Fruit fly (Drosophila melanogaster) whole organism, wandering third instar larva: ENCODE data around the gene Met.
A peak's percentile ranks its signal among the peaks of the same experiment; 100 is the strongest.

Source experiments
- Abd-B ChIP-seq: fragments of >200 bp; optimal IDR thresholded peaks from 2 replicates; lab custom pipeline; 2017; ENCODE audit warnings: missing biosample characterization, missing genetic modification characterization
- CG32264 ChIP-seq: fragments of 200-800 bp; sonication (Bioruptor generic); optimal IDR thresholded peaks from 2 replicates; lab custom pipeline; 2016; ENCODE audit warnings: missing biosample characterization, missing genetic modification characterization
- CG9705 ChIP-seq: fragments of 200-800 bp; sonication (Bioruptor generic); optimal IDR thresholded peaks from 2 replicates; lab custom pipeline; 2018; ENCODE audit warnings: missing biosample characterization, mild to moderate bottlenecking, missing genetic modification characterization
- CrebA ChIP-seq: fragments of 200-800 bp; sonication (Bioruptor generic); optimal IDR thresholded peaks from 2 replicates; lab custom pipeline; 2016; ENCODE audit warnings: missing biosample characterization, mild to moderate bottlenecking, missing genetic modification characterization, borderline replicate concordance
- Dfd ChIP-seq: fragments of >200 bp; optimal IDR thresholded peaks from 2 replicates; lab custom pipeline; 2017; ENCODE audit warnings: missing biosample characterization, missing genetic modification characterization
- Dif ChIP-seq: fragments of 200-275, 200-300 bp; sonication (Bioruptor generic); optimal IDR thresholded peaks from 2 replicates; lab custom pipeline; 2018; ENCODE audit warnings: missing biosample characterization, missing genetic modification characterization; ENCODE audit not compliant: partially characterized antibody
- GATAd ChIP-seq: sonication (Bioruptor generic); optimal IDR thresholded peaks from 2 replicates; lab custom pipeline; 2016; ENCODE audit warnings: missing biosample characterization, missing genetic modification characterization
- HLH106 ChIP-seq: fragments of 200-800 bp; optimal IDR thresholded peaks from 3 replicates; lab custom pipeline; 2019; ENCODE audit warnings: missing biosample characterization, mild to moderate bottlenecking, missing genetic modification characterization, moderate library complexity
- Hnf4 ChIP-seq: fragments of 200-800 bp; sonication (Bioruptor generic); optimal IDR thresholded peaks from 2 replicates; lab custom pipeline; 2016; ENCODE audit warnings: missing biosample characterization, mild to moderate bottlenecking, missing genetic modification characterization
- Hr78 ChIP-seq: fragments of >200 bp; optimal IDR thresholded peaks from 2 replicates; lab custom pipeline; 2017; ENCODE audit warnings: missing biosample characterization, missing genetic modification characterization
- Hr83 ChIP-seq: fragments of 200-300 bp; sonication (Bioruptor generic); optimal IDR thresholded peaks from 2 replicates; lab custom pipeline; 2016; ENCODE audit warnings: missing biosample characterization, mild to moderate bottlenecking, missing genetic modification characterization, moderate library complexity; ENCODE audit not compliant: poor library complexity, severe bottlenecking
- Jra ChIP-seq: sonication (Bioruptor generic); optimal IDR thresholded peaks from 2 replicates; lab custom pipeline; 2016; ENCODE audit warnings: missing biosample characterization, missing genetic modification characterization
- Mio ChIP-seq: sonication (Bioruptor generic); optimal IDR thresholded peaks from 2 replicates; lab custom pipeline; 2016; ENCODE audit warnings: missing biosample characterization, missing genetic modification characterization
- Myc ChIP-seq: fragments of >200 bp; optimal IDR thresholded peaks from 2 replicates; lab custom pipeline; 2017
- N ChIP-seq: fragments of >200 bp; optimal IDR thresholded peaks from 2 replicates; lab custom pipeline; 2018; ENCODE audit warnings: missing biosample characterization, missing external identifiers, missing genetic modification characterization
- OdsH ChIP-seq: fragments of 200-800 bp; sonication (Bioruptor generic); optimal IDR thresholded peaks from 2 replicates; lab custom pipeline; 2016; ENCODE audit warnings: missing biosample characterization, mild to moderate bottlenecking, missing genetic modification characterization
- Rel ChIP-seq, 2 experiments: fragments of 200-800 bp; sonication (Bioruptor generic) in 1 of 2; optimal IDR thresholded peaks; 2 replicates in 1 of 2; 3 replicates in 1 of 2; lab custom pipeline; 2016 to 2019; ENCODE audit warnings: mild to moderate bottlenecking in 2 of 2, missing biosample characterization in 2 of 2, missing genetic modification characterization in 2 of 2, moderate library complexity in 1 of 2
- Sp1 ChIP-seq: fragments of 200-800 bp; sonication (Bioruptor generic); optimal IDR thresholded peaks from 3 replicates; lab custom pipeline; 2019; ENCODE audit warnings: missing biosample characterization, mild to moderate bottlenecking, missing genetic modification characterization, moderate library complexity
- Vsx2 ChIP-seq: fragments of 200-300, 225-300 bp; sonication (Bioruptor generic); optimal IDR thresholded peaks from 2 replicates; lab custom pipeline; 2018; ENCODE audit warnings: missing biosample characterization, missing genetic modification characterization; ENCODE audit not compliant: partially characterized antibody
- br ChIP-seq: fragments of 200-800 bp; sonication (Bioruptor generic); optimal IDR thresholded peaks from 2 replicates; lab custom pipeline; 2016; ENCODE audit warnings: missing biosample characterization, missing genetic modification characterization
- brk ChIP-seq: fragments of 200-800 bp; sonication (Bioruptor generic); optimal IDR thresholded peaks from 2 replicates; lab custom pipeline; 2016; ENCODE audit warnings: missing biosample characterization, mild to moderate bottlenecking, missing genetic modification characterization
- dl ChIP-seq, 2 experiments: fragments of 175-275, 200-275 bp in 1 of 2; fragments of 200-275 bp in 1 of 2; sonication (Bioruptor generic); optimal IDR thresholded peaks; lab custom pipeline; 2018; ENCODE audit warnings: mild to moderate bottlenecking in 2 of 2, missing biosample characterization in 2 of 2, missing genetic modification characterization in 2 of 2, moderate library complexity in 2 of 2; ENCODE audit not compliant: partially characterized antibody in 2 of 2, insufficient read depth in 1 of 2
- dmrt93B ChIP-seq: fragments of 200-800 bp; sonication (Bioruptor generic); optimal IDR thresholded peaks from 2 replicates; lab custom pipeline; 2018; ENCODE audit warnings: missing biosample characterization, mild to moderate bottlenecking, missing genetic modification characterization
- dsf ChIP-seq: sonication (Bioruptor generic); optimal IDR thresholded peaks from 2 replicates; lab custom pipeline; 2016; ENCODE audit warnings: missing biosample characterization, missing genetic modification characterization, borderline replicate concordance
- ey ChIP-seq: fragments of 200-800 bp; sonication (Bioruptor generic); optimal IDR thresholded peaks from 2 replicates; lab custom pipeline; 2016; ENCODE audit warnings: missing biosample characterization, missing genetic modification characterization
- foxo ChIP-seq, 2 experiments: fragments of 200-800 bp; sonication (Bioruptor generic); optimal IDR thresholded peaks; 2 replicates in 1 of 2; 3 replicates in 1 of 2; lab custom pipeline; 2016 to 2017; ENCODE audit warnings: missing biosample characterization in 2 of 2, missing genetic modification characterization in 2 of 2
- fru ChIP-seq: fragments of 200-800 bp; sonication (Bioruptor generic); optimal IDR thresholded peaks from 3 replicates; lab custom pipeline; 2016; ENCODE audit warnings: missing biosample characterization, mild to moderate bottlenecking, missing genetic modification characterization
- h ChIP-seq: fragments of 200-800 bp; sonication (Bioruptor generic); optimal IDR thresholded peaks from 3 replicates; lab custom pipeline; 2016; ENCODE audit warnings: missing biosample characterization, mild to moderate bottlenecking, missing genetic modification characterization
- jim ChIP-seq: fragments of 175-275, 200-325 bp; sonication (Bioruptor generic); optimal IDR thresholded peaks from 2 replicates; lab custom pipeline; 2016; ENCODE audit warnings: missing biosample characterization, mild to moderate bottlenecking, missing genetic modification characterization
- lola ChIP-seq: fragments of >200 bp; optimal IDR thresholded peaks from 2 replicates; lab custom pipeline; 2017; ENCODE audit warnings: missing biosample characterization, missing genetic modification characterization
- pan ChIP-seq: fragments of >200 bp; optimal IDR thresholded peaks from 2 replicates; lab custom pipeline; 2017
- psq ChIP-seq: fragments of 200-800 bp; sonication (Bioruptor generic); optimal IDR thresholded peaks from 3 replicates; lab custom pipeline; 2017; ENCODE audit warnings: missing biosample characterization, mild to moderate bottlenecking, missing genetic modification characterization, moderate library complexity
- rgr ChIP-seq: fragments of 200-800 bp; sonication (Bioruptor generic); optimal IDR thresholded peaks from 3 replicates; lab custom pipeline; 2016; ENCODE audit warnings: missing biosample characterization, mild to moderate bottlenecking, missing genetic modification characterization
- sage ChIP-seq: fragments of 200-800 bp; sonication (Bioruptor generic); optimal IDR thresholded peaks from 2 replicates; lab custom pipeline; 2016; ENCODE audit warnings: missing biosample characterization, mild to moderate bottlenecking, missing genetic modification characterization
- sv ChIP-seq: fragments of 200-800 bp; sonication (Bioruptor generic); optimal IDR thresholded peaks from 3 replicates; lab custom pipeline; 2016; ENCODE audit warnings: missing biosample characterization, missing genetic modification characterization
- tai ChIP-seq: sonication (Bioruptor generic); optimal IDR thresholded peaks from 2 replicates; lab custom pipeline; 2016; ENCODE audit warnings: missing biosample characterization, missing genetic modification characterization
- usp ChIP-seq: fragments of >200 bp; optimal IDR thresholded peaks from 2 replicates; lab custom pipeline; 2017; ENCODE audit warnings: missing biosample characterization, missing genetic modification characterization
- woc ChIP-seq: sonication (Bioruptor generic); optimal IDR thresholded peaks from 2 replicates; lab custom pipeline; 2016; ENCODE audit warnings: missing biosample characterization, mild to moderate bottlenecking, missing genetic modification characterization

The Met gene

DNA sequence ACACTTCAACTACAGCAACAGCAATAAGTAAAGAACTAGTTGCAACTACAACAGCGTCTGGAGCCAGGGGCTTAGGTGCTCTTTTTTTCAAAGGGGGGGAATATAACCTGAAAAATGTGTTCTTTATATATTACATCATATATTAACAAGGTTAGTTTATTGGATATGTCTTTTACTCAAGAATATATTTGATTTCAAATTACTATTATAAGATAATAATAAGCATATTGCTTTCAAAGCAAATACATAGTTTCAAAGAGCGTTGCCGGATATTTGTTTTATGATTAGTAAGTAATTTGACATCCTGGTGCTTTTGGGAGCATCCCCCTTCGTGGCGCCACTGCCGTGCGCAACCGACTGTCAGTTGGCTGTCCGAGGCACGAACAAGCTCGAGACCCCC, 43.2 kb downstream of the Met start:
- TF ChIP-seq CG32264 (no peak), HLH106 (tag; lab: Kevin White, UChicago) (peak; percentile 37), sage (GFP tag; lab: Kevin White, UChicago) (no peak), Rel (GFP tag; optimal IDR thresholded peaks at IDR 0.05; lab: Kevin White, UChicago) (no peak), Rel (tag; optimal IDR thresholded peaks at IDR 0.05; lab: Kevin White, UChicago) (no peak), Mio (GFP tag; lab: Kevin White, UChicago) (no peak), jim (GFP tag; lab: Kevin White, UChicago) (no peak), Dfd (GFP tag; lab: Kevin White, UChicago) (no peak), dsf (GFP tag; lab: Kevin White, UChicago) (no peak), dl (GFP tag; optimal IDR thresholded peaks at IDR 0.05; lab: Kevin White, UChicago; ENCODE audit: insufficient read depth in 1 of 2, partially characterized antibody in 2 of 2) (no peak), GATAd (GFP tag; lab: Kevin White, UChicago) (no peak), foxo (GFP tag; optimal IDR thresholded peaks at IDR 0.05; lab: Kevin White, UChicago) (peak in 1 of 2 experiments; percentile 22), br (GFP tag; lab: Kevin White, UChicago) (no peak), ey (GFP tag; lab: Kevin White, UChicago) (no peak), CrebA (GFP tag; lab: Kevin White, UChicago) (no peak), psq (no peak), woc (GFP tag; lab: Kevin White, UChicago) (no peak), CG9705 (GFP tag; lab: Kevin White, UChicago) (no peak), brk (GFP tag; lab: Kevin White, UChicago) (no peak), tai (no peak), Vsx2 (GFP tag; lab: Kevin White, UChicago) (no peak), lola (no peak), Hnf4 (GFP tag; lab: Kevin White, UChicago) (no peak), dmrt93B (GFP tag; lab: Kevin White, UChicago) (no peak), usp (GFP tag; lab: Kevin White, UChicago) (no peak), Hr78 (GFP tag; lab: Kevin White, UChicago) (no peak), pan (no peak), fru (GFP tag; lab: Kevin White, UChicago) (peak; percentile 3), OdsH (GFP tag; lab: Kevin White, UChicago) (no peak), Myc (lab: Kevin White, UChicago) (no peak), Sp1 (GFP tag; lab: Kevin White, UChicago) (peak; percentile 6), rgr (no peak), N (GFP tag; lab: Kevin White, UChicago) (no peak), Abd-B (GFP tag; lab: Kevin White, UChicago) (no peak), sv (no peak), Dif (GFP tag; lab: Kevin White, UChicago) (no peak), Hr83 (GFP tag; lab: Kevin White, UChicago) (no peak), Jra (GFP tag; lab: Kevin White, UChicago) (no peak), h (peak; percentile 4)

DNA sequence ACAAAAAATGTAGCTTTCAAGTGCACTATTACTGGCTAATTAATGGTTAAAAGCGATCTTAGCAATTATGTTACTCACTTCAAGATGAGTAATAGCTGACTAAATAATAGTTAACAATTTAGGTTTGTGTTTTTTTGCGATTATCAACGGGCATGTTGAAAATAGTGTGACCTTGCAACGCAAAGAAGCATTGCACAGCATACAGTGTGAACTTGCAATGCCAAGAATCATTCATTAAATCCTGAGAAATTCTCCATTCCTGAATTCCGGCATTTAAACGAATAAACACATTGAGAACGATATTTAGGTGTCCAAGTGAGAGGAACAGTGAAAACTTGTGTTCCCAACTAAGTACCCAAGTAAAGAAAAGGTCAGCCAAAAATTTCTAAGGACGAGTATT, 43.7 kb downstream of the Met start:
- TF ChIP-seq fru (GFP tag; lab: Kevin White, UChicago) (no peak), CG32264 (no peak), Jra (GFP tag; lab: Kevin White, UChicago) (no peak), usp (GFP tag; lab: Kevin White, UChicago) (no peak), N (GFP tag; lab: Kevin White, UChicago) (no peak), sv (no peak), Sp1 (GFP tag; lab: Kevin White, UChicago) (no peak)

DNA sequence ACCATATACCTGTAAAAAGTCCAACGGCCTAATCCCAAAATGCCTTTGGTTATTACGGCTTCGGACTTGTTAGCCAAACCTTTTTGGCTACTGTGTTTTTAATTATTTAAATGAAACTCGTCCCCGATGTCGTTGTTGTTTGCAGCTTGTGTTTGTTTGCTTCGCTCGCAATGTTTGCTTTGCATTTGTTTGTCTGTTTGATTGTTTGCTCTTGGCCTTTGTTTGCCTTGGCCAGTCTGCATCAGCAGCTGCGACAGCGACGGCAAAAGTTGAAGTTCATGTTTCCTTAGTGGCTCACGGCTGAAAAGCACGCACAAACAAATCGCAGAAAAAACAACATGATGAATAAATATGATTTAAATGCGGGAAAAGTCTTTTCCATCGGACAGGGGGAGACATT, 44.6 kb downstream of the Met start:
- no peak for TF ChIP-seq CrebA (GFP tag; lab: Kevin White, UChicago)
- TF ChIP-seq h = peak; percentile 56
- no peak for TF ChIP-seq N (GFP tag; lab: Kevin White, UChicago)
- TF ChIP-seq Rel (GFP tag; optimal IDR thresholded peaks at IDR 0.05; lab: Kevin White, UChicago) = no peak
- TF ChIP-seq Rel (tag; optimal IDR thresholded peaks at IDR 0.05; lab: Kevin White, UChicago) = no peak
- TF ChIP-seq GATAd (GFP tag; lab: Kevin White, UChicago) = no peak
- TF ChIP-seq Mio (GFP tag; lab: Kevin White, UChicago) = no peak
- TF ChIP-seq OdsH (GFP tag; lab: Kevin White, UChicago) = peak; percentile 44
- no peak for TF ChIP-seq brk (GFP tag; lab: Kevin White, UChicago)
- TF ChIP-seq psq = peak; percentile 31
- TF ChIP-seq sage (GFP tag; lab: Kevin White, UChicago) = no peak
- no peak for TF ChIP-seq jim (GFP tag; lab: Kevin White, UChicago)
- no peak for TF ChIP-seq Dif (GFP tag; lab: Kevin White, UChicago)
- TF ChIP-seq CG32264 = no peak
- no peak for TF ChIP-seq CG9705 (GFP tag; lab: Kevin White, UChicago)
- no peak for TF ChIP-seq ey (GFP tag; lab: Kevin White, UChicago)
- peak; percentile 12 for TF ChIP-seq Sp1 (GFP tag; lab: Kevin White, UChicago)
- TF ChIP-seq pan = no peak
- TF ChIP-seq Vsx2 (GFP tag; lab: Kevin White, UChicago) = no peak
- no peak for TF ChIP-seq Hr78 (GFP tag; lab: Kevin White, UChicago)
- TF ChIP-seq Hr83 (GFP tag; lab: Kevin White, UChicago) = peak; percentile 63
- TF ChIP-seq tai = no peak
- peak in 1 of 2 experiments; percentile 37 for TF ChIP-seq foxo (GFP tag; optimal IDR thresholded peaks at IDR 0.05; lab: Kevin White, UChicago)
- TF ChIP-seq Myc (lab: Kevin White, UChicago) = no peak
- TF ChIP-seq dmrt93B (GFP tag; lab: Kevin White, UChicago) = peak; percentile 12
- peak; percentile 64 for TF ChIP-seq rgr
- no peak for TF ChIP-seq Abd-B (GFP tag; lab: Kevin White, UChicago)
- no peak for TF ChIP-seq dsf (GFP tag; lab: Kevin White, UChicago)
- TF ChIP-seq br (GFP tag; lab: Kevin White, UChicago) = peak; percentile 43
- TF ChIP-seq Jra (GFP tag; lab: Kevin White, UChicago) = no peak
- TF ChIP-seq Hnf4 (GFP tag; lab: Kevin White, UChicago) = peak; percentile 47
- no peak for TF ChIP-seq Dfd (GFP tag; lab: Kevin White, UChicago)
- no peak for TF ChIP-seq woc (GFP tag; lab: Kevin White, UChicago)
- no peak for TF ChIP-seq lola
- TF ChIP-seq usp (GFP tag; lab: Kevin White, UChicago) = no peak
- TF ChIP-seq dl (GFP tag; optimal IDR thresholded peaks at IDR 0.05; lab: Kevin White, UChicago; ENCODE audit: insufficient read depth in 1 of 2, partially characterized antibody in 2 of 2) = no peak
- no peak for TF ChIP-seq sv
